Worm (Caenorhabditis elegans): ENCODE measurements around the gene hrpa-2.

ce11 chrX:5188977-5189376 lies 27.2 kb upstream of the hrpa-2 start, which contains the start of gene zig-6:
- TF ChIP-seq him-1 (tag; optimal IDR thresholded peaks at IDR 0.05) = no peak
- TF ChIP-seq W03F9.2 (tag; optimal IDR thresholded peaks at IDR 0.05) = no peak
